Fruit fly (Drosophila melanogaster) whole organism, adult: ENCODE results near the gene CG6885.

Source experiments
- CG12768 ChIP-seq: fragments of 200-800 bp; sonication (Bioruptor generic); optimal IDR thresholded peaks from 2 replicates; lab custom pipeline; 2017; ENCODE audit warnings: missing biosample characterization, missing genetic modification characterization, mild to moderate bottlenecking, moderate library complexity, missing genetic modification reagents
- CG14711 ChIP-seq: fragments of 200-800 bp; sonication (Bioruptor generic); optimal IDR thresholded peaks from 2 replicates; lab custom pipeline; 2018; ENCODE audit warnings: missing biosample characterization, mild to moderate bottlenecking, missing genetic modification characterization, moderate library complexity
- CG1620 ChIP-seq: fragments of 200-800 bp; sonication (Bioruptor generic); optimal IDR thresholded peaks from 2 replicates; lab custom pipeline; 2016; ENCODE audit warnings: missing biosample characterization, missing genetic modification characterization
- CG7045 ChIP-seq: fragments of 200-800 bp; sonication (Bioruptor generic); optimal IDR thresholded peaks from 2 replicates; lab custom pipeline; 2017; ENCODE audit warnings: missing biosample characterization, mild to moderate bottlenecking, missing genetic modification characterization
- CG7101 ChIP-seq: fragments of 200-800 bp; sonication (Bioruptor generic); optimal IDR thresholded peaks from 2 replicates; lab custom pipeline; 2018; ENCODE audit warnings: missing biosample characterization, mild to moderate bottlenecking, missing genetic modification characterization, moderate library complexity
- Clk ChIP-seq: fragments of 200-800 bp; sonication (Bioruptor generic); optimal IDR thresholded peaks from 2 replicates; lab custom pipeline; 2017; ENCODE audit warnings: missing biosample characterization, missing genetic modification characterization
- Crg-1 ChIP-seq: fragments of 200-800 bp; sonication (Bioruptor generic); optimal IDR thresholded peaks from 2 replicates; lab custom pipeline; 2016; ENCODE audit warnings: missing biosample characterization, missing genetic modification characterization
- Hr96 ChIP-seq: fragments of 200-800 bp; sonication (Bioruptor generic); optimal IDR thresholded peaks from 2 replicates; lab custom pipeline; 2016; ENCODE audit warnings: missing biosample characterization, missing genetic modification characterization
- Mnt ChIP-seq: fragments of 200-800 bp; sonication (Bioruptor generic); optimal IDR thresholded peaks from 2 replicates; lab custom pipeline; 2016; ENCODE audit warnings: missing biosample characterization, mild to moderate bottlenecking, missing genetic modification characterization
- bab1 ChIP-seq: fragments of 200-800 bp; sonication (Bioruptor generic); optimal IDR thresholded peaks from 3 replicates; lab custom pipeline; 2019; ENCODE audit warnings: missing biosample characterization, mild to moderate bottlenecking, missing genetic modification characterization, moderate library complexity
- cnc ChIP-seq, 2 experiments: fragments of >200 bp; optimal IDR thresholded peaks; 2 replicates each; lab custom pipeline; 2017
- kay ChIP-seq: fragments of 200-800 bp; sonication (Bioruptor generic); peaks from one replicate; lab custom pipeline; 2016; ENCODE audit warnings: missing biosample characterization, missing genetic modification characterization, borderline replicate concordance

dm6 chr3L:18767950-18768781, 23.9 kb downstream of the CG6885 start:
- TF ChIP-seq Hr96 (GFP tag; lab: Kevin White, UChicago), result no peak
- TF ChIP-seq kay (GFP tag; lab: Kevin White, UChicago), result no peak
- TF ChIP-seq Clk (GFP tag; lab: Kevin White, UChicago), result no peak
- no peak for TF ChIP-seq bab1 (GFP tag; lab: Kevin White, UChicago)
- TF ChIP-seq CG14711 (tag; lab: Kevin White, UChicago), result no peak
- no peak for TF ChIP-seq CG7101 (tag; lab: Kevin White, UChicago)
- no peak for TF ChIP-seq cnc (optimal IDR thresholded peaks at IDR 0.05; lab: Kevin White, UChicago)
- TF ChIP-seq CG1620, result no peak
- TF ChIP-seq CG12768, result no peak
- TF ChIP-seq Mnt (GFP tag; lab: Kevin White, UChicago), result no peak
- no peak for TF ChIP-seq CG7045 (GFP tag; lab: Kevin White, UChicago)
- TF ChIP-seq Crg-1 (GFP tag; lab: Kevin White, UChicago), result no peak
